Worm (Caenorhabditis elegans) whole organism, L1 larva: ENCODE results near the gene F55G1.15.
A peak's percentile ranks its signal among the peaks of the same experiment; 100 is the strongest.

Source experiments
- F16B12.6 ChIP-seq: fragments of 150-350 bp; optimal IDR thresholded peaks from 2 replicates; lab custom pipeline; 2014; ENCODE audit warnings: missing biosample characterization, missing genetic modification characterization
- Y116A8C.19 ChIP-seq: sonication (generic microtip); optimal IDR thresholded peaks from 2 replicates; lab custom pipeline; 2016; ENCODE audit warnings: missing compliant biosample characterization, missing genetic modification characterization, borderline replicate concordance
- aha-1 ChIP-seq: fragments of 150-350 bp; optimal IDR thresholded peaks from 2 replicates; lab custom pipeline; 2014; ENCODE audit warnings: missing biosample characterization, missing genetic modification characterization
- ama-1 ChIP-seq: fragments of 150-350 bp; optimal IDR thresholded peaks from 2 replicates; lab custom pipeline; 2014
- blmp-1 ChIP-seq: fragments of 150-350 bp; optimal IDR thresholded peaks from 2 replicates; lab custom pipeline; 2014; ENCODE audit warnings: missing biosample characterization, missing genetic modification characterization
- ceh-88 ChIP-seq: fragments of 200-800 bp; sonication (Bioruptor generic); IDR thresholded peaks from 2 replicates; pipeline ENCODE4 v1.3.6; 2022; ENCODE audit warnings: missing genetic modification characterization, missing compliant biosample characterization
- ces-1 ChIP-seq: fragments of 150-350 bp; optimal IDR thresholded peaks from 2 replicates; lab custom pipeline; 2014; ENCODE audit warnings: missing biosample characterization, missing genetic modification reagents, missing genetic modification characterization
- dpl-1 ChIP-seq, 3 experiments: fragments of 150-350 bp in 2 of 3; sonication (generic microtip) in 1 of 3; optimal IDR thresholded peaks; 2 replicates each; lab custom pipeline; 2014 to 2017; ENCODE audit warnings: missing biosample characterization in 3 of 3, missing genetic modification characterization in 3 of 3, missing genetic modification reagents in 3 of 3
- efl-3 ChIP-seq: fragments of 200-800 bp; sonication (Bioruptor generic); optimal IDR thresholded peaks from 2 replicates; lab custom pipeline; 2018; ENCODE audit warnings: mild to moderate bottlenecking, missing genetic modification characterization, missing compliant biosample characterization
- elt-2 ChIP-seq: sonication (generic microtip); optimal IDR thresholded peaks from 2 replicates; lab custom pipeline; 2016; ENCODE audit warnings: missing genetic modification characterization, mild to moderate bottlenecking, inconsistent platforms, missing compliant biosample characterization, missing genetic modification reagents
- elt-3 ChIP-seq, 6 experiments: fragments of 150-350 bp in 1 of 6; sonication (generic microtip); optimal IDR thresholded peaks; 2 replicates each; lab custom pipeline; 2017 to 2018; ENCODE audit warnings: missing biosample characterization in 6 of 6, missing genetic modification characterization in 6 of 6, inconsistent platforms in 1 of 6
- fkh-10 ChIP-seq: sonication (generic microtip); optimal IDR thresholded peaks from 2 replicates; lab custom pipeline; 2017; ENCODE audit warnings: missing biosample characterization, missing genetic modification reagents, missing genetic modification characterization
- fkh-8 ChIP-seq: sonication (generic microtip); optimal IDR thresholded peaks from 2 replicates; lab custom pipeline; 2016; ENCODE audit warnings: mild to moderate bottlenecking, missing genetic modification characterization, missing compliant biosample characterization
- fos-1 ChIP-seq: fragments of 150-350 bp; optimal IDR thresholded peaks from 2 replicates; lab custom pipeline; 2014; ENCODE audit warnings: missing biosample characterization, missing genetic modification characterization
- hlh-4 ChIP-seq: sonication (generic microtip); optimal IDR thresholded peaks from 2 replicates; lab custom pipeline; 2016; ENCODE audit warnings: mild to moderate bottlenecking, missing genetic modification characterization, missing compliant biosample characterization
- lin-13 ChIP-seq: fragments of 150-350 bp; optimal IDR thresholded peaks from 2 replicates; lab custom pipeline; 2014; ENCODE audit warnings: missing biosample characterization, missing genetic modification reagents, missing genetic modification characterization
- lin-14 ChIP-seq: fragments of 200-800 bp; sonication (Bioruptor generic); optimal IDR thresholded peaks from 2 replicates; lab custom pipeline; 2018; ENCODE audit warnings: mild to moderate bottlenecking, missing genetic modification characterization, moderate library complexity, missing compliant biosample characterization
- lin-15B ChIP-seq: fragments of 150-350 bp; sonication (generic microtip); optimal IDR thresholded peaks from 3 replicates; lab custom pipeline; 2014; ENCODE audit warnings: missing biosample characterization, missing genetic modification characterization
- lin-35 ChIP-seq, 2 experiments: fragments of 150-350 bp; optimal IDR thresholded peaks; 2 replicates each; lab custom pipeline; 2014; ENCODE audit warnings: missing biosample characterization in 2 of 2, missing genetic modification characterization in 2 of 2, missing genetic modification reagents in 2 of 2
- lir-3 ChIP-seq: sonication (generic microtip); optimal IDR thresholded peaks from 2 replicates; lab custom pipeline; 2016; ENCODE audit warnings: mild to moderate bottlenecking, missing genetic modification characterization, moderate library complexity, missing compliant biosample characterization; ENCODE audit not compliant: poor library complexity
- mef-2 ChIP-seq: fragments of 150-350 bp; optimal IDR thresholded peaks from 2 replicates; lab custom pipeline; 2014; ENCODE audit warnings: missing biosample characterization, missing genetic modification characterization
- mep-1 ChIP-seq: fragments of 150-350 bp; optimal IDR thresholded peaks from 2 replicates; lab custom pipeline; 2014; ENCODE audit warnings: missing biosample characterization, missing genetic modification characterization
- nhr-12 ChIP-seq: sonication (generic microtip); optimal IDR thresholded peaks from 2 replicates; lab custom pipeline; 2017; ENCODE audit warnings: missing biosample characterization, missing genetic modification characterization
- nhr-19 ChIP-seq: fragments of 200-800 bp; sonication (Bioruptor generic); conservative IDR thresholded peaks from 2 replicates; pipeline ENCODE4 v1.3.6; 2022; ENCODE audit warnings: missing genetic modification characterization, missing compliant biosample characterization
- nhr-20 ChIP-seq: sonication (generic microtip); optimal IDR thresholded peaks from 2 replicates; lab custom pipeline; 2016; ENCODE audit warnings: mild to moderate bottlenecking, missing genetic modification characterization, missing compliant biosample characterization
- nhr-237 ChIP-seq: fragments of 150-350 bp; optimal IDR thresholded peaks from 2 replicates; lab custom pipeline; 2014; ENCODE audit warnings: missing biosample characterization, missing genetic modification characterization
- nhr-76 ChIP-seq: sonication (generic microtip); optimal IDR thresholded peaks from 2 replicates; lab custom pipeline; 2017; ENCODE audit warnings: missing biosample characterization, missing genetic modification characterization
- nhr-77 ChIP-seq: fragments of 150-350 bp; optimal IDR thresholded peaks from 2 replicates; lab custom pipeline; 2014; ENCODE audit warnings: missing biosample characterization, missing genetic modification characterization
- pag-3 ChIP-seq: sonication (generic microtip); optimal IDR thresholded peaks from 2 replicates; lab custom pipeline; 2017; ENCODE audit warnings: missing genetic modification characterization, mild to moderate bottlenecking, missing compliant biosample characterization, antibody characterized with exemption, borderline replicate concordance; ENCODE audit not compliant: insufficient read depth
- pax-3 ChIP-seq: fragments of 200-800 bp; sonication (Bioruptor generic); optimal IDR thresholded peaks from 2 replicates; lab custom pipeline; 2018; ENCODE audit warnings: mild to moderate bottlenecking, missing genetic modification characterization, moderate library complexity, missing compliant biosample characterization
- pqm-1 ChIP-seq: sonication (generic microtip); optimal IDR thresholded peaks from 3 replicates; lab custom pipeline; 2017; ENCODE audit warnings: missing biosample characterization, missing genetic modification characterization
- rnt-1 ChIP-seq: sonication (generic microtip); optimal IDR thresholded peaks from 2 replicates; lab custom pipeline; 2016; ENCODE audit warnings: mild to moderate bottlenecking, missing genetic modification characterization, moderate library complexity, missing compliant biosample characterization
- snpc-4 ChIP-seq: fragments of 150-350 bp; optimal IDR thresholded peaks from 2 replicates; lab custom pipeline; 2014; ENCODE audit warnings: missing biosample characterization, missing genetic modification characterization
- swsn-7 ChIP-seq: sonication (generic microtip); optimal IDR thresholded peaks from 2 replicates; lab custom pipeline; 2016; ENCODE audit warnings: missing genetic modification characterization, missing compliant biosample characterization
- tbx-2 ChIP-seq: sonication (generic microtip); optimal IDR thresholded peaks from 2 replicates; lab custom pipeline; 2016; ENCODE audit warnings: missing genetic modification characterization, missing compliant biosample characterization
- unc-130 ChIP-seq: fragments of 150-350 bp; optimal IDR thresholded peaks from 2 replicates; lab custom pipeline; 2017; ENCODE audit warnings: missing biosample characterization, missing genetic modification characterization, inconsistent platforms
- unc-30 ChIP-seq: sonication (generic microtip); optimal IDR thresholded peaks from 2 replicates; lab custom pipeline; 2017; ENCODE audit warnings: missing biosample characterization, missing genetic modification characterization
- unc-86 ChIP-seq: sonication (generic microtip); optimal IDR thresholded peaks from 2 replicates; lab custom pipeline; 2016; ENCODE audit warnings: missing genetic modification characterization, missing compliant biosample characterization
- unc-98 ChIP-seq: fragments of 200-800 bp; sonication (Bioruptor generic); IDR thresholded peaks from 2 replicates; pipeline ENCODE4 v1.3.6; 2022; ENCODE audit warnings: missing genetic modification characterization, missing compliant biosample characterization
- xbp-1 ChIP-seq: sonication (generic microtip); optimal IDR thresholded peaks from 2 replicates; lab custom pipeline; 2016; ENCODE audit warnings: missing genetic modification characterization, missing compliant biosample characterization
- zip-4 ChIP-seq: fragments of 200-800 bp; sonication (Bioruptor generic); optimal IDR thresholded peaks from 2 replicates; lab custom pipeline; 2018; ENCODE audit warnings: mild to moderate bottlenecking, missing genetic modification characterization, moderate library complexity, missing compliant biosample characterization
- ztf-11 ChIP-seq, 2 experiments: sonication (generic microtip); optimal IDR thresholded peaks; 2 replicates each; lab custom pipeline; 2016 to 2017; ENCODE audit warnings: missing genetic modification characterization in 2 of 2, missing biosample characterization in 1 of 2, missing compliant biosample characterization in 1 of 2

The F55G1.15 gene

DNA sequence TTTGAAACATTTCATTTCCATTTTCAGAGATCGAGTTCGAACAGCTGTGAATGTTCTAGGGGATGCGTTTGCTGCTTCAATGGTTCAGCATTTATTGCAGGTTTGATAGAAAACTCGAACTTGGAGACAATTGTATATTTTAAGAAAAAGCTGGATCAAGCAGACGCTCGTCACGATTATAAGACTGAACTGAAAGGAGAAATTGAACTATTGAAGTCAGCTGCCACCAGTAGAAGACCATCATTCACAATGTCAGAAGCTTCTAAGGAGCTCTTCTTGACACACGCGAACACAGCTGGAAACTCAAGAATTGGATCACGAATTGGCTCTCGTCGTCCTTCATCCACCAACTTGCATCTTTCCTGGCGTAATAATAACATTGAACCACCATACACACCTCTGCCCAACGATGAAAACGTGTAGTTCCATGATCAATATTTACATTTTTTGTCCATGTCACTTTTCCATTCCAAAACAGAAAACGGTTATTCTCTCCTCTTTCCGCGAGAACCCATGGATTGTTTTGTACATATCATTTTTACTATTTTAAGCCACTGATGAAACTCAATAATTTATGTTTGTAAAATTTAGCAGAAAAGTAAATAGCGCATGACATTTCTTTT, 4.7 kb upstream of the F55G1.15 start (continued):
- no peak for TF ChIP-seq zip-4 (GFP tag; lab: Kevin White, UChicago)
- no peak for TF ChIP-seq fos-1
- no peak for TF ChIP-seq aha-1 (tag; lab: Kevin White, UChicago)
- TF ChIP-seq fkh-8 (tag; lab: Kevin White, UChicago), result no peak
- peak in 1 of 2 experiments; percentile 59 for TF ChIP-seq lin-35 (GFP tag; optimal IDR thresholded peaks at IDR 0.05; lab: Kevin White, UChicago)
- no peak for TF ChIP-seq lin-15B (tag; lab: Kevin White, UChicago)
- no peak for TF ChIP-seq blmp-1 (tag; lab: Kevin White, UChicago)
- TF ChIP-seq xbp-1 (tag; lab: Kevin White, UChicago), result no peak
- no peak for TF ChIP-seq ces-1 (GFP tag; lab: Kevin White, UChicago)
- TF ChIP-seq lin-14 (GFP tag; lab: Kevin White, UChicago), result no peak
- no peak for TF ChIP-seq efl-3
- TF ChIP-seq lin-13 (GFP tag; lab: Kevin White, UChicago), result no peak
- TF ChIP-seq unc-130 (tag; lab: Kevin White, UChicago), result no peak
- peak; percentile 25; the same call in 1 of the 2 replicates for TF ChIP-seq ceh-88 (GFP tag; lab: Robert Waterston, UW)
- peak; percentile 24; the same call in 1 of the 2 replicates for TF ChIP-seq nhr-19 (GFP tag; lab: Robert Waterston, UW)
- no peak for TF ChIP-seq snpc-4 (tag; lab: Kevin White, UChicago)
- peak; percentile 44 for TF ChIP-seq swsn-7 (tag; lab: Kevin White, UChicago)
- TF ChIP-seq dpl-1 (GFP tag; optimal IDR thresholded peaks at IDR 0.05; lab: Kevin White, UChicago), result peak in 1 of 3 experiments; percentile 34
- no peak for TF ChIP-seq nhr-76 (tag; lab: Kevin White, UChicago)
- peak; percentile 14 for TF ChIP-seq nhr-20 (tag; lab: Kevin White, UChicago)
- TF ChIP-seq pag-3 (tag; lab: Kevin White, UChicago), result no peak
- no peak for TF ChIP-seq nhr-12 (tag; lab: Kevin White, UChicago)
- no peak for TF ChIP-seq unc-86 (tag; lab: Kevin White, UChicago)
- no peak for TF ChIP-seq F16B12.6 (tag; lab: Kevin White, UChicago)
- no peak for TF ChIP-seq unc-30
- TF ChIP-seq nhr-237 (tag; lab: Kevin White, UChicago), result no peak
- TF ChIP-seq fkh-10 (GFP tag; lab: Kevin White, UChicago), result no peak
- TF ChIP-seq elt-3 (tag; optimal IDR thresholded peaks at IDR 0.05; lab: Kevin White, UChicago), result no peak
- TF ChIP-seq Y116A8C.19 (tag; lab: Kevin White, UChicago), result no peak
- no peak for TF ChIP-seq pqm-1 (tag; lab: Kevin White, UChicago)
- TF ChIP-seq hlh-4 (tag; lab: Kevin White, UChicago), result no peak
- TF ChIP-seq ama-1, result peak; percentile 90
- TF ChIP-seq elt-2, result peak; percentile 3
- no peak for TF ChIP-seq mef-2 (tag; lab: Kevin White, UChicago)
- TF ChIP-seq mep-1, result no peak
- TF ChIP-seq rnt-1 (tag; lab: Kevin White, UChicago), result peak; percentile 50
- TF ChIP-seq lir-3 (tag; lab: Kevin White, UChicago), result no peak
- TF ChIP-seq pax-3 (tag; lab: Kevin White, UChicago), result peak; percentile 44
- no peak for TF ChIP-seq unc-98 (GFP tag; lab: Robert Waterston, UW)
- peak; percentile 1 for TF ChIP-seq tbx-2 (tag; lab: Kevin White, UChicago)
- peak in 1 of 2 experiments; percentile 11 for TF ChIP-seq ztf-11 (tag; optimal IDR thresholded peaks at IDR 0.05; lab: Kevin White, UChicago)
- TF ChIP-seq nhr-77 (tag; lab: Kevin White, UChicago), result no peak
